Fruit fly (Drosophila melanogaster): ENCODE data around the gene IntS11.

The IntS11 gene

dm6 chr3R:29716782-29717317, 28.3 kb upstream of the IntS11 start, which contains the start of gene Obp99b (continued):
- peak; percentile 68 for TF ChIP-seq tgo (GFP tag; IDR thresholded peaks at IDR 0.05)
- no peak for TF ChIP-seq Tbp (GFP tag; optimal IDR thresholded peaks at IDR 0.05)
- peak; percentile 79 for TF ChIP-seq sob (GFP tag; IDR thresholded peaks at IDR 0.05)
- no peak for TF ChIP-seq zfh2 (GFP tag; optimal IDR thresholded peaks at IDR 0.05)
- peak; percentile 52 for TF ChIP-seq CG4328 (GFP tag; optimal IDR thresholded peaks at IDR 0.05)
- TF ChIP-seq CG1529 (GFP tag; optimal IDR thresholded peaks at IDR 0.05) = peak; percentile 83
- peak; percentile 48 for TF ChIP-seq Blimp-1 (GFP tag; optimal IDR thresholded peaks at IDR 0.05)
- TF ChIP-seq CG17328 (GFP tag; IDR thresholded peaks at IDR 0.05) = peak; percentile 86
- peak; percentile 60 for TF ChIP-seq nmo (GFP tag; optimal IDR thresholded peaks at IDR 0.05)
- TF ChIP-seq CG7963 (GFP tag; IDR thresholded peaks at IDR 0.05; ENCODE audit: partially characterized antibody) = no peak

DNA sequence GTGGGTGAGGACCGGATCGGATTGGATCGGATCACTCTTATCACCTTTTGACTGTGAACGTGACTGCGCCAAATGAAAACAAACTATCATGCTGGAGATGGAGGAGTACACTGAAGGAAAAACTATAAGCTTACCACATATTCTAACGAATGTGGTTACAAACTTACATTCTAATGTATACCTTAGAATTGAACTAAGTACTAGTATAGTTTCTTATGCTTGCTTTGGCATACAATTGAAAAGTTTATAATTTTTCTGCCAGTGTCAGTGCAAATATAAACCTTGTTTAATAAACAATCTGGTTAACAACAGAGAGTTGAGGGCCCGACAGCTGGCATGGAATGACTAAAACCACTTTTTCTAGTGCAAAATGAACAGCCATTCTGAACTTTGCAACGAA, 27.6 kb upstream of the IntS11 start:
- no peak for TF ChIP-seq toy (GFP tag; IDR thresholded peaks at IDR 0.05)
- no peak for TF ChIP-seq Adf1 (GFP tag; IDR thresholded peaks at IDR 0.05)
- peak; percentile 6 for TF ChIP-seq pum (GFP tag; optimal IDR thresholded peaks at IDR 0.05)
- TF ChIP-seq Ptx1 (GFP tag; IDR thresholded peaks at IDR 0.05) = peak; percentile 44
- TF ChIP-seq sens (GFP tag) = peak; percentile 69
- no peak for TF ChIP-seq sug (tag; optimal IDR thresholded peaks at IDR 0.05)
- TF ChIP-seq Sox100B (GFP tag; optimal IDR thresholded peaks at IDR 0.05) = no peak
- TF ChIP-seq dpn (GFP tag; optimal IDR thresholded peaks at IDR 0.05) = peak in 1 of 2 experiments; percentile 17
- TF ChIP-seq bab2 (GFP tag; optimal IDR thresholded peaks at IDR 0.05) = peak; percentile 31
- TF ChIP-seq CG14860 (GFP tag; IDR thresholded peaks at IDR 0.05; ENCODE audit: partially characterized antibody) = no peak
- TF ChIP-seq Antp (GFP tag; optimal IDR thresholded peaks at IDR 0.05) = peak; percentile 13
- TF ChIP-seq CG4328 (GFP tag; optimal IDR thresholded peaks at IDR 0.05) = no peak
- TF ChIP-seq CG12391 (tag; optimal IDR thresholded peaks at IDR 0.05) = peak; percentile 39
- TF ChIP-seq Fer3 (tag; optimal IDR thresholded peaks at IDR 0.05) = peak; percentile 3
- 0 out of 3 replicates have a peak, but pooled peaks have one; percentile 16 for TF ChIP-seq H15 (GFP tag; IDR thresholded peaks at IDR 0.05)
- peak; percentile 45 for TF ChIP-seq fd96Cb (tag; optimal IDR thresholded peaks at IDR 0.05)
- TF ChIP-seq ttk (GFP tag; IDR thresholded peaks at IDR 0.05) = peak; percentile 64
- peak; percentile 0 for TF ChIP-seq CG15601 (tag; optimal IDR thresholded peaks at IDR 0.05)
- TF ChIP-seq salm (tag; optimal IDR thresholded peaks at IDR 0.05) = peak; percentile 32
- peak; percentile 42; the same call in 1 of the 2 replicates for TF ChIP-seq H2.0 (GFP tag; IDR thresholded peaks at IDR 0.05)
- TF ChIP-seq gce (GFP tag; IDR thresholded peaks at IDR 0.05) = 0 out of 3 replicates have a peak, but pooled peaks have one; percentile 25
- peak; percentile 23; the same call in 1 of the 2 replicates for TF ChIP-seq ara (GFP tag; IDR thresholded peaks at IDR 0.05)
- peak; percentile 74 for TF ChIP-seq dmrt99B (tag; optimal IDR thresholded peaks at IDR 0.05)
- TF ChIP-seq CG3995 (GFP tag; optimal IDR thresholded peaks at IDR 0.05) = peak; percentile 4
- no peak for TF ChIP-seq CG4424 (GFP tag; optimal IDR thresholded peaks at IDR 0.05)
- no peak for TF ChIP-seq bbx (GFP tag; IDR thresholded peaks at IDR 0.05; ENCODE audit: partially characterized antibody)
- TF ChIP-seq CG10431 (GFP tag; optimal IDR thresholded peaks at IDR 0.05) = no peak
- TF ChIP-seq CG10366 (GFP tag; IDR thresholded peaks at IDR 0.05) = peak; percentile 33; the same call in 1 of the 2 replicates
- TF ChIP-seq so (GFP tag; IDR thresholded peaks at IDR 0.05) = peak; percentile 24; the same call in 1 of the 3 replicates
- no peak for TF ChIP-seq dm (GFP tag; optimal IDR thresholded peaks at IDR 0.05)
- peak; percentile 38 for TF ChIP-seq CG2712 (tag; optimal IDR thresholded peaks at IDR 0.05)
- no peak for TF ChIP-seq Sry-β (GFP tag; optimal IDR thresholded peaks at IDR 0.05)
- TF ChIP-seq lmd (GFP tag; IDR thresholded peaks at IDR 0.05) = peak; percentile 38; the same call in 1 of the 2 replicates
- TF ChIP-seq CG32532 (GFP tag; IDR thresholded peaks at IDR 0.05) = peak; percentile 8; the same call in 1 of the 2 replicates
- TF ChIP-seq MBD-R2 (GFP tag; IDR thresholded peaks at IDR 0.05) = no peak
- no peak for TF ChIP-seq al (GFP tag; IDR thresholded peaks at IDR 0.05)
- no peak for TF ChIP-seq seq (GFP tag; IDR thresholded peaks at IDR 0.05)
- TF ChIP-seq grau (tag; optimal IDR thresholded peaks at IDR 0.05) = peak; percentile 34
- no peak for TF ChIP-seq CG16779 (GFP tag; IDR thresholded peaks at IDR 0.05)
- TF ChIP-seq maf-S (GFP tag; optimal IDR thresholded peaks at IDR 0.05) = peak; percentile 4
- TF ChIP-seq CG3847 (GFP tag; IDR thresholded peaks at IDR 0.05) = no peak

Measured in whole organism, embryonic.